Worm (Caenorhabditis elegans): ENCODE results near the gene ttc-39B.

The ttc-39B gene

ce11 chrII:6370110-6370509 lies 36.3 kb upstream of the ttc-39B start (continued):
- no peak for TF ChIP-seq php-3 (GFP tag; IDR thresholded peaks at IDR 0.05)
- no peak for TF ChIP-seq Y48G9A.11 (GFP tag; IDR thresholded peaks at IDR 0.05)
- peak in 1 of 2 experiments; percentile 60 for TF ChIP-seq hif-1 (tag; optimal IDR thresholded peaks at IDR 0.05)
- TF ChIP-seq F49E8.2 (tag; optimal IDR thresholded peaks at IDR 0.05; ENCODE audit: borderline replicate concordance): peak; percentile 34
- no peak for TF ChIP-seq aly-2 (tag; optimal IDR thresholded peaks at IDR 0.05)
- TF ChIP-seq vab-7 (GFP tag; IDR thresholded peaks at IDR 0.05): no peak
- no peak for TF ChIP-seq sdz-12 (GFP tag; optimal IDR thresholded peaks at IDR 0.05)
- TF ChIP-seq daf-8 (GFP tag; IDR thresholded peaks at IDR 0.05): no peak
- TF ChIP-seq tag-97 (GFP tag; IDR thresholded peaks at IDR 0.05): no peak
- no peak for TF ChIP-seq madf-5 (GFP tag; IDR thresholded peaks at IDR 0.05)
- no peak for TF ChIP-seq saeg-2 (GFP tag; IDR thresholded peaks at IDR 0.05)
- 0 out of 2 replicates have a peak, but pooled peaks have one; percentile 52 for TF ChIP-seq egl-43 (GFP tag; IDR thresholded peaks at IDR 0.05)
- peak; percentile 88 for TF ChIP-seq hmg-1.1 (GFP tag; IDR thresholded peaks at IDR 0.05)
- TF ChIP-seq nhr-25 (tag; optimal IDR thresholded peaks at IDR 0.05; ENCODE audit: borderline replicate concordance, insufficient read depth): peak; percentile 53
- TF ChIP-seq ztf-7 (tag; optimal IDR thresholded peaks at IDR 0.05): peak; percentile 36
- peak; percentile 54 for TF ChIP-seq set-16 (GFP tag; IDR thresholded peaks at IDR 0.05)
- peak; percentile 79 for TF ChIP-seq lin-13 (GFP tag; optimal IDR thresholded peaks at IDR 0.05)
- TF ChIP-seq ceh-82 (tag; optimal IDR thresholded peaks at IDR 0.05): no peak
- TF ChIP-seq lim-7 (GFP tag; IDR thresholded peaks at IDR 0.05): no peak
- peak; percentile 69 to 88 for TF ChIP-seq lsy-2 (tag; optimal IDR thresholded peaks at IDR 0.05)
- peak; percentile 98 for TF ChIP-seq hlh-30 (tag; optimal IDR thresholded peaks at IDR 0.05; ENCODE audit: insufficient read depth)
- TF ChIP-seq mdt-29 (GFP tag; IDR thresholded peaks at IDR 0.05): no peak
- no peak for TF ChIP-seq ztf-11 (tag; optimal IDR thresholded peaks at IDR 0.05)
- TF ChIP-seq nhr-76 (tag; optimal IDR thresholded peaks at IDR 0.05): no peak
- peak; percentile 91 for TF ChIP-seq dve-1 (tag; optimal IDR thresholded peaks at IDR 0.05; ENCODE audit: insufficient read depth)
- peak; percentile 21; the same call in 1 of the 2 replicates for TF ChIP-seq snpc-1.2 (GFP tag; IDR thresholded peaks at IDR 0.05)
- TF ChIP-seq mdl-1 (tag; optimal IDR thresholded peaks at IDR 0.05): peak; percentile 90 to 95
- peak; percentile 62; the same call in 1 of the 2 replicates for TF ChIP-seq daf-19 (GFP tag; conservative IDR thresholded peaks at IDR 0.05)
- TF ChIP-seq dmd-6 (GFP tag; IDR thresholded peaks at IDR 0.05): peak; percentile 80
- no peak for TF ChIP-seq egl-27 (tag; optimal IDR thresholded peaks at IDR 0.05)
- TF ChIP-seq nhr-28 (tag; optimal IDR thresholded peaks at IDR 0.05): peak; percentile 86
- TF ChIP-seq unc-62 (GFP tag; optimal IDR thresholded peaks at IDR 0.05 in 1 of 2): peak in 1 of 2 experiments; percentile 56
- no peak for TF ChIP-seq unc-62 (tag; optimal IDR thresholded peaks at IDR 0.05)
- TF ChIP-seq lir-3 (tag; optimal IDR thresholded peaks at IDR 0.05): no peak
- peak; percentile 39; the same call in 1 of the 2 replicates for TF ChIP-seq madf-9 (GFP tag; conservative IDR thresholded peaks at IDR 0.05)
- TF ChIP-seq T26A8.4 (GFP tag; IDR thresholded peaks at IDR 0.05): peak; percentile 80
- TF ChIP-seq dmd-8 (GFP tag; IDR thresholded peaks at IDR 0.05): no peak
- TF ChIP-seq nhr-48 (tag; optimal IDR thresholded peaks at IDR 0.05): peak; percentile 83

ce11 chrII:6366696-6367095 lies 32.9 kb upstream of the ttc-39B start, which contains the start of gene ctsa-4.1:
Gene ctsa-4.1, plus strand, starts transcription at chrII:6366996.
- TF ChIP-seq ztf-7 (tag; optimal IDR thresholded peaks at IDR 0.05) (peak; percentile 63), pha-4 (GFP tag; IDR thresholded peaks at IDR 0.05) (no peak), pha-4 (tag; optimal IDR thresholded peaks at IDR 0.05) (no peak), lin-39 (tag; optimal IDR thresholded peaks at IDR 0.05) (no peak), ama-1 (optimal IDR thresholded peaks at IDR 0.05) (no peak), tag-97 (GFP tag; IDR thresholded peaks at IDR 0.05) (no peak), fos-1 (tag; optimal IDR thresholded peaks at IDR 0.05) (no peak), duxl-1 (tag; optimal IDR thresholded peaks at IDR 0.05; ENCODE audit: poor library complexity) (no peak)
